Worm (Caenorhabditis elegans): ENCODE data around the gene cpg-1.

ce11 chrIII:4525998-4526397, 36.8 kb downstream of the cpg-1 start:
- TF ChIP-seq ets-7 (tag; optimal IDR thresholded peaks at IDR 0.05): no peak
- no peak for TF ChIP-seq aly-1 (tag; optimal IDR thresholded peaks at IDR 0.05)
- TF ChIP-seq hnd-1 (tag; optimal IDR thresholded peaks at IDR 0.05): no peak
- TF ChIP-seq flt-1 (GFP tag; IDR thresholded peaks at IDR 0.05): no peak
- TF ChIP-seq sea-1 (GFP tag; conservative IDR thresholded peaks at IDR 0.05): no peak

Measured in whole organism, early embryonic.